Fruit fly (Drosophila melanogaster) whole organism, embryonic: ENCODE data around the gene CG16710.

ENCODE experiments used
- Ada2b ChIP-seq: fragments of 200-800 bp; sonication (Bioruptor generic); IDR thresholded peaks from 2 replicates; pipeline ENCODE4 v1.3.6; 2022; ENCODE audit warnings: missing biosample characterization, missing genetic modification characterization
- Bgb ChIP-seq: fragments of 200-800 bp; sonication (Bioruptor generic); IDR thresholded peaks from 2 replicates; pipeline ENCODE4 v1.3.6; 2022; ENCODE audit warnings: missing biosample characterization, missing genetic modification characterization; ENCODE audit not compliant: partially characterized antibody
- CG10431 ChIP-seq: fragments of 200-800 bp; sonication (Bioruptor generic); optimal IDR thresholded peaks from 3 replicates; lab custom pipeline; 2018; ENCODE audit warnings: missing biosample characterization, mild to moderate bottlenecking, missing genetic modification characterization
- CG11696 ChIP-seq: fragments of 200-800 bp; sonication (Bioruptor generic); IDR thresholded peaks from 2 replicates; pipeline ENCODE4 v1.3.6; 2022; ENCODE audit warnings: missing biosample characterization, missing genetic modification characterization
- CG12236 ChIP-seq: fragments of 200-800 bp; sonication (Bioruptor generic); optimal IDR thresholded peaks from 2 replicates; lab custom pipeline; 2016; ENCODE audit warnings: missing biosample characterization, missing genetic modification characterization
- CG12299 ChIP-seq: fragments of 200-800 bp; sonication (Bioruptor generic); optimal IDR thresholded peaks from 2 replicates; lab custom pipeline; 2018; ENCODE audit warnings: missing biosample characterization, mild to moderate bottlenecking, missing genetic modification characterization
- CG13624 ChIP-seq: fragments of 200-800 bp; sonication (Bioruptor generic); optimal IDR thresholded peaks from 2 replicates; lab custom pipeline; 2016; ENCODE audit warnings: missing biosample characterization, missing genetic modification characterization
- CG13775 ChIP-seq: fragments of 200-800 bp; sonication (Bioruptor generic); optimal IDR thresholded peaks from 3 replicates; lab custom pipeline; 2017; ENCODE audit warnings: missing biosample characterization, mild to moderate bottlenecking, missing genetic modification characterization
- CG16815 ChIP-seq: fragments of 200-800 bp; sonication (Bioruptor generic); optimal IDR thresholded peaks from 3 replicates; lab custom pipeline; 2017; ENCODE audit warnings: missing biosample characterization, mild to moderate bottlenecking, missing genetic modification characterization
- CG18764 ChIP-seq: fragments of 200-800 bp; sonication (Bioruptor generic); optimal IDR thresholded peaks from 3 replicates; lab custom pipeline; 2016; ENCODE audit warnings: missing biosample characterization, missing genetic modification characterization
- CG2129 ChIP-seq: fragments of 200-800 bp; sonication (Bioruptor generic); IDR thresholded peaks from 2 replicates; pipeline ENCODE4 v1.3.6; 2022; ENCODE audit warnings: missing biosample characterization, missing genetic modification characterization; ENCODE audit not compliant: partially characterized antibody
- CG31441 ChIP-seq: fragments of 200-800 bp; sonication (Bioruptor generic); IDR thresholded peaks from 2 replicates; pipeline ENCODE4 v1.3.6; 2022; ENCODE audit warnings: missing biosample characterization, missing genetic modification characterization
- CG32532 ChIP-seq: fragments of 200-800 bp; sonication (Bioruptor generic); IDR thresholded peaks from 2 replicates; pipeline ENCODE4 v1.3.6; 2022; ENCODE audit warnings: missing biosample characterization, missing genetic modification characterization
- CG3281 ChIP-seq: fragments of 200-800 bp; sonication (Bioruptor generic); optimal IDR thresholded peaks from 3 replicates; lab custom pipeline; 2017; ENCODE audit warnings: missing biosample characterization, mild to moderate bottlenecking, missing genetic modification characterization
- CG34224 ChIP-seq: fragments of 200-800 bp; sonication (Bioruptor generic); IDR thresholded peaks from 3 replicates; pipeline ENCODE4 v1.3.6; 2022; ENCODE audit warnings: missing biosample characterization, missing genetic modification characterization; ENCODE audit not compliant: partially characterized antibody
- CG34376 ChIP-seq: fragments of 200-800 bp; sonication (Bioruptor generic); optimal IDR thresholded peaks from 2 replicates; lab custom pipeline; 2018; ENCODE audit warnings: missing biosample characterization, mild to moderate bottlenecking, missing genetic modification characterization
- CG4360 ChIP-seq: fragments of 200-800 bp; sonication (Bioruptor generic); IDR thresholded peaks from 2 replicates; pipeline ENCODE4 v1.3.6; 2022; ENCODE audit warnings: missing biosample characterization, missing genetic modification characterization
- CG4404 ChIP-seq: fragments of 200-800 bp; sonication (Bioruptor generic); IDR thresholded peaks from 2 replicates; pipeline ENCODE4 v1.3.6; 2022; ENCODE audit warnings: missing biosample characterization, missing genetic modification characterization
- CG5953 ChIP-seq: fragments of 200-800 bp; sonication (Bioruptor generic); IDR thresholded peaks from 2 replicates; pipeline ENCODE4 v1.3.6; 2022; ENCODE audit warnings: missing biosample characterization, missing genetic modification characterization
- CG6175 ChIP-seq: fragments of 200-800 bp; sonication (Bioruptor generic); IDR thresholded peaks from 3 replicates; pipeline ENCODE4 v1.3.6; 2022; ENCODE audit warnings: missing biosample characterization, missing genetic modification characterization
- CG6272 ChIP-seq: fragments of 200-800 bp; sonication (Bioruptor generic); IDR thresholded peaks from 2 replicates; pipeline ENCODE4 v1.3.6; 2022; ENCODE audit warnings: missing biosample characterization, missing genetic modification characterization
- CG8944 ChIP-seq: fragments of 200-800 bp; sonication (Bioruptor generic); optimal IDR thresholded peaks from 3 replicates; lab custom pipeline; 2016; ENCODE audit warnings: missing biosample characterization, missing genetic modification characterization
- CG9215 ChIP-seq: fragments of 200-800 bp; sonication (Bioruptor generic); IDR thresholded peaks from 2 replicates; pipeline ENCODE4 v1.3.6; 2022; ENCODE audit warnings: missing biosample characterization, missing genetic modification characterization
- CG9609 ChIP-seq: fragments of 200-800 bp; sonication (Bioruptor generic); optimal IDR thresholded peaks from 3 replicates; lab custom pipeline; 2016; ENCODE audit warnings: missing biosample characterization, missing genetic modification characterization
- CG9727 ChIP-seq: fragments of 200-800 bp; sonication (Bioruptor generic); optimal IDR thresholded peaks from 3 replicates; lab custom pipeline; 2017; ENCODE audit warnings: missing biosample characterization, mild to moderate bottlenecking, missing genetic modification characterization
- CG9817 ChIP-seq: fragments of 200-800 bp; sonication (Bioruptor generic); optimal IDR thresholded peaks from 2 replicates; lab custom pipeline; 2018; ENCODE audit warnings: missing biosample characterization, mild to moderate bottlenecking, missing genetic modification characterization, moderate library complexity
- D ChIP-seq, 2 experiments: fragments of 200-800 bp in 1 of 2; fragments of >200 bp in 1 of 2; sonication (Bioruptor generic) in 1 of 2; optimal IDR thresholded peaks; 2 replicates in 1 of 2; 3 replicates in 1 of 2; lab custom pipeline; 2017; ENCODE audit warnings: mild to moderate bottlenecking in 1 of 2, missing biosample characterization in 1 of 2, missing genetic modification characterization in 1 of 2, missing genetic modification reagents in 1 of 2
- D19A ChIP-seq: fragments of 200-800 bp; optimal IDR thresholded peaks from 3 replicates; lab custom pipeline; 2019; ENCODE audit warnings: missing biosample characterization, mild to moderate bottlenecking, missing genetic modification characterization, moderate library complexity
- Doc3 ChIP-seq: fragments of 200-800 bp; sonication (Bioruptor generic); IDR thresholded peaks from 3 replicates; pipeline ENCODE4 v1.3.6; 2022; ENCODE audit warnings: missing biosample characterization, missing genetic modification characterization; ENCODE audit not compliant: partially characterized antibody
- Hr3 ChIP-seq: fragments of 200-800 bp; sonication (Bioruptor generic); optimal IDR thresholded peaks from 3 replicates; lab custom pipeline; 2016; ENCODE audit warnings: missing biosample characterization, missing genetic modification characterization
- Jarid2 ChIP-seq: fragments of 200-800 bp; sonication (Bioruptor generic); optimal IDR thresholded peaks from 3 replicates; lab custom pipeline; 2017; ENCODE audit warnings: mild to moderate bottlenecking, missing biosample characterization, missing genetic modification reagents, missing genetic modification characterization
- MBD-R2 ChIP-seq: fragments of 200-800 bp; sonication (Bioruptor generic); IDR thresholded peaks from 2 replicates; pipeline ENCODE4 v1.3.6; 2022; ENCODE audit warnings: missing biosample characterization, missing genetic modification characterization
- Max ChIP-seq: fragments of 200-800 bp; sonication (Bioruptor generic); optimal IDR thresholded peaks from 2 replicates; lab custom pipeline; 2016; ENCODE audit warnings: missing biosample characterization, mild to moderate bottlenecking, missing genetic modification characterization
- Myb ChIP-seq: fragments of 200-800 bp; sonication (Bioruptor generic); optimal IDR thresholded peaks from 2 replicates; lab custom pipeline; 2016; ENCODE audit warnings: missing biosample characterization, missing genetic modification characterization
- Sox100B ChIP-seq: fragments of 200-800 bp; sonication (Bioruptor generic); optimal IDR thresholded peaks from 3 replicates; lab custom pipeline; 2018; ENCODE audit warnings: missing biosample characterization, mild to moderate bottlenecking, missing genetic modification characterization
- Trl ChIP-seq, 3 experiments: fragments of >200 bp in 2 of 3; fragments of 200-800 bp in 1 of 3; sonication (Bioruptor generic) in 1 of 3; optimal IDR thresholded peaks; 2 replicates in 1 of 3; 3 replicates in 2 of 3; lab custom pipeline; 2016 to 2017; ENCODE audit warnings: missing biosample characterization in 1 of 3, missing genetic modification characterization in 1 of 3
- cad ChIP-seq: fragments of >200 bp; optimal IDR thresholded peaks from 2 replicates; lab custom pipeline; 2017; ENCODE audit warnings: missing biosample characterization, missing genetic modification characterization
- crol ChIP-seq: fragments of 200-800 bp; sonication (Bioruptor generic); IDR thresholded peaks from 2 replicates; pipeline ENCODE4 v1.3.6; 2022; ENCODE audit warnings: missing biosample characterization, missing genetic modification characterization
- fu2 ChIP-seq: fragments of 200-800 bp; sonication (Bioruptor generic); optimal IDR thresholded peaks from 2 replicates; lab custom pipeline; 2016; ENCODE audit warnings: missing biosample characterization, missing genetic modification characterization
- gro ChIP-seq: fragments of 200-800 bp; sonication (Bioruptor generic); optimal IDR thresholded peaks from 2 replicates; lab custom pipeline; 2016; ENCODE audit warnings: missing biosample characterization, missing genetic modification characterization
- ham ChIP-seq: fragments of 200-800 bp; sonication (Bioruptor generic); IDR thresholded peaks from 2 replicates; pipeline ENCODE4 v1.3.6; 2022; ENCODE audit warnings: missing biosample characterization, missing genetic modification characterization
- jumu ChIP-seq: fragments of 200-800 bp; sonication (Bioruptor generic); optimal IDR thresholded peaks from 3 replicates; lab custom pipeline; 2016; ENCODE audit warnings: missing biosample characterization, missing genetic modification characterization
- nerfin-1 ChIP-seq: fragments of 200-800 bp; sonication (Bioruptor generic); optimal IDR thresholded peaks from 3 replicates; lab custom pipeline; 2019; ENCODE audit warnings: missing biosample characterization, mild to moderate bottlenecking, missing genetic modification characterization, moderate library complexity
- oc ChIP-seq: fragments of 200-800 bp; sonication (Bioruptor generic); optimal IDR thresholded peaks from 2 replicates; lab custom pipeline; 2018; ENCODE audit warnings: missing biosample characterization, mild to moderate bottlenecking, missing genetic modification characterization, moderate library complexity
- pho ChIP-seq: fragments of 200-800 bp; sonication (Bioruptor generic); optimal IDR thresholded peaks from 2 replicates; lab custom pipeline; 2016; ENCODE audit warnings: missing biosample characterization, missing genetic modification characterization
- psq ChIP-seq: fragments of 200-800 bp; sonication (Bioruptor generic); optimal IDR thresholded peaks from 2 replicates; lab custom pipeline; 2017; ENCODE audit warnings: missing biosample characterization, missing genetic modification characterization
- tll ChIP-seq, 2 experiments: fragments of 200-800 bp in 1 of 2; fragments of >200 bp in 1 of 2; sonication (Bioruptor generic) in 1 of 2; optimal IDR thresholded peaks; 2 replicates each; lab custom pipeline; 2017 to 2019; ENCODE audit warnings: missing biosample characterization in 2 of 2, missing genetic modification characterization in 2 of 2, mild to moderate bottlenecking in 1 of 2, moderate library complexity in 1 of 2

Gene CG16710

DNA sequence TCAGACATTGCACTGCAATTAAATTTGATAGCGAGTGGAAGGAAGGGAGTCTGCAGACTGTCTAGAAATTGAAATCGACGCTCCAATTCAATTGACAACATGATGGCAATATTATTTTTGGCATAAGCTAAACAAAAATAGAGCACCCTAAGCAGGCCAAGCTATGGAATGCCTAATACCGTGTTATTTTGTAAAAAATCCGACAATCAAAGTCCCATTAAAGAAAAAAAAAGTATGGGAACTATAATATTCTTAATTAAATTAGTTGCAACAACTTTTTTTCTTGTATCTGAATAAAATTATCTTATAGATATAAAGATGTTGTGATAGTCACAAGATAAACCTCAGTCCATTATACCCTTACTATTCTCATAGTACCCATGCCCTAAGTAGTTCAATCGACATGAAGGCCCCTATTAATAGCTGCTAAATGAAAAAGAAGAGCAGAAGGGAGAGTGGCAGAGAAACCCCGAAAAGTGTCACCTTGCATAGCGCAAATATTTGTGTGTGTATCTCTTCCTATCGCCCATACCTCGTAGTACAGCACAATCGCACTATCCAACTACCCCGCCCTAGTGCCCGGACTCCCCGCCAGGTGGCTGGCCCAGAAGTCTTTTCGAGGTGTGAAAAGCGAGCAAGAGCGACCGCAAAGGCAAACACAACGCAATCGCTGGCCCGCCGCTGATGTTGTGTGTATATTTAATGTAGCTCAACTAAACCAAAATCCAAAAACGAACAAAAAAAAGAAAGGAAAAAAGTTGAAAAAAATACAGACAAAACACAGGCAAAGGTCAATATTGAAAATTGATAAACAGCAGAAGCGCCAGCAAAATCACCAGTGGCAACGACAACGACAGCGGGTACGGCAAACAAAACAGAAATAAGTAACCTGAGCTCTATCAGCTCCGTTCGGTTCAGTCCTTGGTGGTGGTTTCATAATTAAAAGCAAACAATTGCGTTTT, 24.7 kb upstream of the CG16710 start (continued):
- peak; percentile 80 for TF ChIP-seq CG12236 (GFP tag; lab: Kevin White, UChicago)
- no peak for TF ChIP-seq fu2 (GFP tag; lab: Kevin White, UChicago)
- no peak for TF ChIP-seq CG34224 (GFP tag; lab: Robert Waterston, UW)
- TF ChIP-seq CG9727 (GFP tag; lab: Kevin White, UChicago) = peak; percentile 87
- peak; percentile 32; the same call in 1 of the 2 replicates for TF ChIP-seq CG4360 (GFP tag; lab: Robert Waterston, UW)
- no peak for TF ChIP-seq CG2129
- peak in 1 of 2 experiments; percentile 76 for TF ChIP-seq tll (GFP tag; optimal IDR thresholded peaks at IDR 0.05; lab: Kevin White, UChicago)
- TF ChIP-seq cad (GFP tag; lab: Kevin White, UChicago) = no peak
- TF ChIP-seq CG34376 (GFP tag; lab: Kevin White, UChicago) = peak; percentile 88
- peak; percentile 36 for TF ChIP-seq CG11696 (GFP tag; lab: Robert Waterston, UW)
- no peak for TF ChIP-seq D (optimal IDR thresholded peaks at IDR 0.05; lab: Kevin White, UChicago)
- peak; percentile 75 for TF ChIP-seq D (GFP tag; optimal IDR thresholded peaks at IDR 0.05; lab: Kevin White, UChicago)
- peak; percentile 5 for TF ChIP-seq jumu
- TF ChIP-seq pho (GFP tag; lab: Kevin White, UChicago) = no peak
- TF ChIP-seq Sox100B (GFP tag; lab: Kevin White, UChicago) = peak; percentile 67
- TF ChIP-seq CG6272 = no peak
- peak; percentile 78 for TF ChIP-seq crol (GFP tag; lab: Robert Waterston, UW)
- TF ChIP-seq Max (GFP tag; lab: Kevin White, UChicago) = no peak
- TF ChIP-seq CG5953 = no peak
- peak; percentile 72 for TF ChIP-seq CG10431 (GFP tag; lab: Kevin White, UChicago)
- peak; percentile 28 for TF ChIP-seq oc
- no peak for TF ChIP-seq Doc3 (GFP tag; lab: Robert Waterston, UW)
- TF ChIP-seq D19A (tag; lab: Kevin White, UChicago) = peak; percentile 12
- peak; percentile 76 for TF ChIP-seq nerfin-1 (tag; lab: Kevin White, UChicago)
- no peak for TF ChIP-seq gro (GFP tag; lab: Kevin White, UChicago)
- TF ChIP-seq CG31441 (GFP tag; lab: Robert Waterston, UW) = peak; percentile 41
- no peak for TF ChIP-seq CG9817
- TF ChIP-seq Trl (optimal IDR thresholded peaks at IDR 0.05; lab: Kevin White, UChicago) = no peak
- TF ChIP-seq Trl (GFP tag; optimal IDR thresholded peaks at IDR 0.05; lab: Kevin White, UChicago) = peak; percentile 77
- no peak for TF ChIP-seq Hr3 (GFP tag; lab: Kevin White, UChicago)
- peak; percentile 46 for TF ChIP-seq CG8944
- peak; percentile 26 for TF ChIP-seq CG16815 (GFP tag; lab: Kevin White, UChicago)
- no peak for TF ChIP-seq ham
- TF ChIP-seq CG13624 (GFP tag; lab: Kevin White, UChicago) = peak; percentile 17
- peak; percentile 21; the same call in 1 of the 2 replicates for TF ChIP-seq CG4404
- peak; percentile 34; the same call in 1 of the 2 replicates for TF ChIP-seq CG32532 (GFP tag; lab: Robert Waterston, UW)
- peak; percentile 21 for TF ChIP-seq CG13775 (GFP tag; lab: Kevin White, UChicago)
- TF ChIP-seq Myb (GFP tag; lab: Kevin White, UChicago) = peak; percentile 25
- TF ChIP-seq Jarid2 (GFP tag; lab: Kevin White, UChicago) = peak; percentile 58
- TF ChIP-seq CG3281 (GFP tag; lab: Kevin White, UChicago) = peak; percentile 36
- peak; percentile 45 for TF ChIP-seq CG9609 (GFP tag; lab: Kevin White, UChicago)
- no peak for TF ChIP-seq CG6175 (GFP tag; lab: Robert Waterston, UW)
- TF ChIP-seq CG12299 (tag; lab: Kevin White, UChicago) = peak; percentile 44
- no peak; the same call in 1 of the 2 replicates for TF ChIP-seq Ada2b (GFP tag; lab: Robert Waterston, UW)
- peak; percentile 28 for TF ChIP-seq CG18764 (GFP tag; lab: Kevin White, UChicago)
- no peak for TF ChIP-seq Bgb (GFP tag; lab: Robert Waterston, UW)
- no peak for TF ChIP-seq CG9215 (GFP tag; lab: Robert Waterston, UW)
- TF ChIP-seq MBD-R2 = no peak
- peak; percentile 47 for TF ChIP-seq psq (GFP tag; lab: Kevin White, UChicago)
